Worm (Caenorhabditis elegans) whole organism, early embryonic: ENCODE data around the gene D1054.5.

Source experiments
- B0310.2 ChIP-seq: sonication (generic microtip); optimal IDR thresholded peaks from 2 replicates; lab custom pipeline; 2016; ENCODE audit warnings: mild to moderate bottlenecking, missing genetic modification characterization, missing compliant biosample characterization
- aly-1 ChIP-seq: sonication (generic microtip); optimal IDR thresholded peaks from 2 replicates; lab custom pipeline; 2016; ENCODE audit warnings: missing genetic modification characterization, missing compliant biosample characterization
- ama-1 ChIP-seq: fragments of 150-350 bp; optimal IDR thresholded peaks from 2 replicates; lab custom pipeline; 2014
- ceh-13 ChIP-seq: fragments of 200-800 bp; sonication (Bioruptor generic); optimal IDR thresholded peaks from 2 replicates; lab custom pipeline; 2018; ENCODE audit warnings: mild to moderate bottlenecking, missing genetic modification characterization, missing compliant biosample characterization
- ceh-36 ChIP-seq: sonication (generic microtip); optimal IDR thresholded peaks from 2 replicates; lab custom pipeline; 2016; ENCODE audit warnings: missing genetic modification characterization, inconsistent platforms, missing compliant biosample characterization
- ets-7 ChIP-seq: sonication (generic microtip); optimal IDR thresholded peaks from 2 replicates; lab custom pipeline; 2016; ENCODE audit warnings: missing genotype, missing genetic modification characterization, missing compliant biosample characterization
- flt-1 ChIP-seq: fragments of 200-800 bp; sonication (Bioruptor generic); IDR thresholded peaks from 2 replicates; pipeline ENCODE4 v1.3.6; 2022; ENCODE audit warnings: missing genetic modification characterization, missing compliant biosample characterization
- hnd-1 ChIP-seq: sonication (generic microtip); optimal IDR thresholded peaks from 2 replicates; lab custom pipeline; 2016; ENCODE audit warnings: missing genetic modification characterization, missing compliant biosample characterization
- pes-1 ChIP-seq: fragments of 200-800 bp; sonication (Bioruptor generic); IDR thresholded peaks from 2 replicates; pipeline ENCODE4 v1.3.6; 2022; ENCODE audit warnings: missing genetic modification reagents, missing genetic modification characterization, missing compliant biosample characterization
- scrt-1 ChIP-seq: fragments of 200-800 bp; sonication (Bioruptor generic); IDR thresholded peaks from 2 replicates; pipeline ENCODE4 v1.3.6; 2022; ENCODE audit warnings: missing genetic modification characterization, missing compliant biosample characterization
- sea-1 ChIP-seq: fragments of 200-800 bp; sonication (Bioruptor generic); conservative IDR thresholded peaks from 2 replicates; pipeline ENCODE4 v1.3.6; 2022; ENCODE audit warnings: missing genetic modification characterization, missing compliant biosample characterization
- tbx-11 ChIP-seq: fragments of 200-800 bp; sonication (Bioruptor generic); IDR thresholded peaks from 2 replicates; pipeline ENCODE4 v1.3.6; 2022; ENCODE audit warnings: missing genetic modification characterization, missing compliant biosample characterization
- tbx-37 ChIP-seq: fragments of 200-800 bp; sonication (Bioruptor generic); conservative IDR thresholded peaks from 2 replicates; pipeline ENCODE4 v1.3.6; 2022; ENCODE audit warnings: missing genetic modification reagents, missing genetic modification characterization, missing compliant biosample characterization

ce11 chrV:10814333-10814732, 38.0 kb upstream of the D1054.5 start:
- TF ChIP-seq ama-1 (lab: Kevin White, UChicago) (no peak), pes-1 (GFP tag; lab: Robert Waterston, UW) (no peak), flt-1 (GFP tag; lab: Robert Waterston, UW) (no peak), scrt-1 (no peak), ceh-36 (tag; lab: Kevin White, UChicago) (no peak), ets-7 (tag; lab: Kevin White, UChicago) (no peak), tbx-37 (GFP tag; lab: Robert Waterston, UW) (no peak), B0310.2 (no peak), tbx-11 (GFP tag; lab: Robert Waterston, UW) (no peak), ceh-13 (no peak), aly-1 (tag; lab: Kevin White, UChicago) (no peak), sea-1 (no peak), hnd-1 (no peak)
